Worm (Caenorhabditis elegans) whole organism, L4/young adult: ENCODE results near the gene rpl-37.

Source experiments
- dao-5 ChIP-seq: sonication (generic microtip); optimal IDR thresholded peaks from 2 replicates; lab custom pipeline; 2016; ENCODE audit warnings: missing genotype, missing genetic modification characterization, moderate library complexity, missing compliant biosample characterization
- him-1 ChIP-seq: sonication (generic microtip); optimal IDR thresholded peaks from 2 replicates; lab custom pipeline; 2016; ENCODE audit warnings: missing genotype, missing genetic modification reagents, missing genetic modification characterization, missing compliant biosample characterization

ce11 chrIII:3493138-3493537, 35.3 kb upstream of the rpl-37 start, which contains the start of gene gly-14:
- no peak for TF ChIP-seq dao-5 (tag; lab: Kevin White, UChicago)
- TF ChIP-seq him-1, result no peak
